Fruit fly (Drosophila melanogaster) whole organism, embryonic: Measurements from ENCODE around the gene Catsup.

Experiments used
- Atf3 ChIP-seq: fragments of 200-800 bp; sonication (Bioruptor generic); optimal IDR thresholded peaks from 3 replicates; lab custom pipeline; 2016; ENCODE audit warnings: missing biosample characterization, missing genetic modification characterization
- CG10321 ChIP-seq: fragments of 200-800 bp; sonication (Bioruptor generic); IDR thresholded peaks from 2 replicates; pipeline ENCODE4 v1.3.6; 2022; ENCODE audit warnings: missing biosample characterization, missing genetic modification characterization
- CG10366 ChIP-seq: fragments of 200-800 bp; sonication (Bioruptor generic); IDR thresholded peaks from 2 replicates; pipeline ENCODE4 v1.3.6; 2022; ENCODE audit warnings: missing biosample characterization, missing genetic modification characterization
- CG10565 ChIP-seq: fragments of 200-800 bp; sonication (Bioruptor generic); optimal IDR thresholded peaks from 3 replicates; lab custom pipeline; 2016; ENCODE audit warnings: missing biosample characterization, mild to moderate bottlenecking, missing genetic modification characterization
- CG11093 ChIP-seq: fragments of 200-800 bp; sonication (Bioruptor generic); IDR thresholded peaks from 3 replicates; pipeline ENCODE4 v1.3.6; 2022; ENCODE audit warnings: missing biosample characterization, missing genetic modification characterization
- CG11247 ChIP-seq: fragments of 200-800 bp; sonication (Bioruptor generic); IDR thresholded peaks from 2 replicates; pipeline ENCODE4 v1.3.6; 2022; ENCODE audit warnings: missing biosample characterization, missing genetic modification characterization
- CG14965 ChIP-seq: fragments of 200-800 bp; sonication (Bioruptor generic); optimal IDR thresholded peaks from 2 replicates; lab custom pipeline; 2016; ENCODE audit warnings: missing biosample characterization, missing genetic modification characterization, borderline replicate concordance
- CG15601 ChIP-seq: fragments of 200-800 bp; sonication (Bioruptor generic); optimal IDR thresholded peaks from 3 replicates; lab custom pipeline; 2019; ENCODE audit warnings: missing biosample characterization, mild to moderate bottlenecking, missing genetic modification characterization, moderate library complexity
- CG17328 ChIP-seq: fragments of 200-800 bp; sonication (Bioruptor generic); IDR thresholded peaks from 2 replicates; pipeline ENCODE4 v1.3.6; 2022; ENCODE audit warnings: missing biosample characterization, missing genetic modification characterization
- CG17385 ChIP-seq: fragments of 200-800 bp; sonication (Bioruptor generic); optimal IDR thresholded peaks from 3 replicates; lab custom pipeline; 2018; ENCODE audit warnings: missing biosample characterization, mild to moderate bottlenecking, missing genetic modification characterization
- CG2116 ChIP-seq: fragments of 200-800 bp; sonication (Bioruptor generic); optimal IDR thresholded peaks from 3 replicates; lab custom pipeline; 2018; ENCODE audit warnings: missing biosample characterization, mild to moderate bottlenecking, missing genetic modification characterization
- CG30403 ChIP-seq: fragments of 200-800 bp; sonication (Bioruptor generic); optimal IDR thresholded peaks from 3 replicates; lab custom pipeline; 2016; ENCODE audit warnings: missing biosample characterization, missing genetic modification characterization
- CG32767 ChIP-seq: fragments of 200-800 bp; sonication (Bioruptor generic); IDR thresholded peaks from 2 replicates; pipeline ENCODE4 v1.3.6; 2022; ENCODE audit warnings: missing biosample characterization, missing genetic modification characterization
- CG34376 ChIP-seq: fragments of 200-800 bp; sonication (Bioruptor generic); optimal IDR thresholded peaks from 2 replicates; lab custom pipeline; 2018; ENCODE audit warnings: missing biosample characterization, mild to moderate bottlenecking, missing genetic modification characterization
- CG5180 ChIP-seq: fragments of 200-800 bp; sonication (Bioruptor generic); optimal IDR thresholded peaks from 3 replicates; lab custom pipeline; 2017; ENCODE audit warnings: missing biosample characterization, missing genetic modification characterization, mild to moderate bottlenecking, moderate library complexity, missing genetic modification reagents
- CG7357 ChIP-seq: fragments of 200-800 bp; sonication (Bioruptor generic); IDR thresholded peaks from 3 replicates; pipeline ENCODE4 v1.3.6; 2022; ENCODE audit warnings: missing biosample characterization, missing genetic modification characterization
- CG7786 ChIP-seq: fragments of 200-800 bp; sonication (Bioruptor generic); optimal IDR thresholded peaks from 2 replicates; lab custom pipeline; 2016; ENCODE audit warnings: missing biosample characterization, missing genetic modification characterization
- CG7963 ChIP-seq: fragments of 200-800 bp; sonication (Bioruptor generic); IDR thresholded peaks from 3 replicates; pipeline ENCODE4 v1.3.6; 2022; ENCODE audit warnings: missing biosample characterization, missing genetic modification characterization; ENCODE audit not compliant: partially characterized antibody
- CG8290 ChIP-seq, 3 experiments: fragments of 200-800 bp; sonication (Bioruptor generic); optimal IDR thresholded peaks; 2 replicates each; lab custom pipeline; 2016 to 2019; ENCODE audit warnings: missing biosample characterization in 3 of 3, missing genetic modification characterization in 3 of 3, mild to moderate bottlenecking in 2 of 3, moderate library complexity in 1 of 3
- CG8388 ChIP-seq: fragments of 200-800 bp; sonication (Bioruptor generic); optimal IDR thresholded peaks from 2 replicates; lab custom pipeline; 2019; ENCODE audit warnings: missing biosample characterization, mild to moderate bottlenecking, missing genetic modification characterization, moderate library complexity
- CG9437 ChIP-seq: fragments of 200-800 bp; sonication (Bioruptor generic); optimal IDR thresholded peaks from 2 replicates; lab custom pipeline; 2018; ENCODE audit warnings: missing biosample characterization, mild to moderate bottlenecking, missing genetic modification characterization
- CG9932 ChIP-seq: fragments of 200-800 bp; sonication (Bioruptor generic); IDR thresholded peaks from 2 replicates; pipeline ENCODE4 v1.3.6; 2022; ENCODE audit warnings: missing biosample characterization, missing genetic modification characterization
- CoRest ChIP-seq: fragments of 200-800 bp; sonication (Bioruptor generic); optimal IDR thresholded peaks from 3 replicates; lab custom pipeline; 2018; ENCODE audit warnings: missing biosample characterization, mild to moderate bottlenecking, missing genetic modification characterization, moderate library complexity
- D19B ChIP-seq: fragments of 200-800 bp; sonication (Bioruptor generic); optimal IDR thresholded peaks from 2 replicates; lab custom pipeline; 2017; ENCODE audit warnings: missing biosample characterization, mild to moderate bottlenecking, missing genetic modification characterization
- Doc3 ChIP-seq: fragments of 200-800 bp; sonication (Bioruptor generic); IDR thresholded peaks from 3 replicates; pipeline ENCODE4 v1.3.6; 2022; ENCODE audit warnings: missing biosample characterization, missing genetic modification characterization; ENCODE audit not compliant: partially characterized antibody
- ERR ChIP-seq: fragments of 200-800 bp; sonication (Bioruptor generic); optimal IDR thresholded peaks from 2 replicates; lab custom pipeline; 2016; ENCODE audit warnings: missing biosample characterization, missing genetic modification characterization
- Hr78 ChIP-seq, 2 experiments: fragments of 200-800 bp in 1 of 2; fragments of >200 bp in 1 of 2; sonication (Bioruptor generic) in 1 of 2; optimal IDR thresholded peaks; 2 replicates each; lab custom pipeline; 2017 to 2019; ENCODE audit warnings: missing biosample characterization in 2 of 2, missing genetic modification characterization in 2 of 2, mild to moderate bottlenecking in 1 of 2, moderate library complexity in 1 of 2
- Mrtf ChIP-seq: fragments of 200-800 bp; sonication (Bioruptor generic); IDR thresholded peaks from 3 replicates; pipeline ENCODE4 v1.3.6; 2022; ENCODE audit warnings: missing biosample characterization, missing genetic modification characterization
- NK7.1 ChIP-seq: fragments of 200-800 bp; sonication (Bioruptor generic); optimal IDR thresholded peaks from 3 replicates; lab custom pipeline; 2016; ENCODE audit warnings: missing biosample characterization, missing genetic modification characterization
- Nf-YA ChIP-seq: fragments of 200-800 bp; sonication (Bioruptor generic); IDR thresholded peaks from 2 replicates; pipeline ENCODE4 v1.3.6; 2022; ENCODE audit warnings: missing biosample characterization, missing genetic modification characterization
- Optix ChIP-seq: fragments of 200-800 bp; sonication (Bioruptor generic); IDR thresholded peaks from 3 replicates; pipeline ENCODE4 v1.3.6; 2022; ENCODE audit warnings: missing biosample characterization, missing genetic modification characterization
- Ptx1 ChIP-seq: fragments of 200-800 bp; sonication (Bioruptor generic); IDR thresholded peaks from 2 replicates; pipeline ENCODE4 v1.3.6; 2022; ENCODE audit warnings: missing biosample characterization, missing genetic modification characterization
- Sox100B ChIP-seq: fragments of 200-800 bp; sonication (Bioruptor generic); optimal IDR thresholded peaks from 3 replicates; lab custom pipeline; 2018; ENCODE audit warnings: missing biosample characterization, mild to moderate bottlenecking, missing genetic modification characterization
- amos ChIP-seq: fragments of 200-800 bp; sonication (Bioruptor generic); IDR thresholded peaks from 2 replicates; pipeline ENCODE4 v1.3.6; 2022; ENCODE audit warnings: missing biosample characterization, missing genetic modification characterization; ENCODE audit not compliant: partially characterized antibody
- ap ChIP-seq: fragments of 200-800 bp; sonication (Bioruptor generic); IDR thresholded peaks from 2 replicates; pipeline ENCODE4 v1.3.6; 2022; ENCODE audit warnings: missing biosample characterization, missing genetic modification characterization
- az2 ChIP-seq: fragments of 200-800 bp; sonication (Bioruptor generic); optimal IDR thresholded peaks from 3 replicates; lab custom pipeline; 2016; ENCODE audit warnings: missing biosample characterization, missing genetic modification characterization
- chm ChIP-seq: fragments of 200-800 bp; sonication (Bioruptor generic); IDR thresholded peaks from 2 replicates; pipeline ENCODE4 v1.3.6; 2022; ENCODE audit warnings: missing biosample characterization, missing genetic modification characterization
- corto ChIP-seq: fragments of 200-800 bp; sonication (Bioruptor generic); optimal IDR thresholded peaks from 2 replicates; lab custom pipeline; 2016; ENCODE audit warnings: missing biosample characterization, mild to moderate bottlenecking, missing genetic modification characterization, moderate library complexity
- nau ChIP-seq: fragments of 200-800 bp; sonication (Bioruptor generic); optimal IDR thresholded peaks from 3 replicates; lab custom pipeline; 2017; ENCODE audit warnings: missing biosample characterization, mild to moderate bottlenecking, missing genetic modification characterization, missing genetic modification reagents
- nmo ChIP-seq: fragments of 200-800 bp; sonication (Bioruptor generic); optimal IDR thresholded peaks from 2 replicates; lab custom pipeline; 2018; ENCODE audit warnings: missing biosample characterization, mild to moderate bottlenecking, missing genetic modification characterization, moderate library complexity
- sc ChIP-seq, 3 experiments: fragments of >200 bp in 2 of 3; fragments of 200-800 bp in 1 of 3; sonication (Bioruptor generic) in 1 of 3; optimal IDR thresholded peaks; 2 replicates in 2 of 3; 3 replicates in 1 of 3; lab custom pipeline; 2017; ENCODE audit warnings: mild to moderate bottlenecking in 1 of 3, missing biosample characterization in 1 of 3, missing genetic modification characterization in 1 of 3, missing genetic modification reagents in 1 of 3
- sens-2 ChIP-seq: fragments of 200-800 bp; sonication (Bioruptor generic); IDR thresholded peaks from 2 replicates; pipeline ENCODE4 v1.3.6; 2022; ENCODE audit warnings: missing biosample characterization, missing genetic modification characterization
- slp2 ChIP-seq: fragments of 200-800 bp; sonication (Bioruptor generic); optimal IDR thresholded peaks from 2 replicates; lab custom pipeline; 2016; ENCODE audit warnings: missing biosample characterization, missing genetic modification characterization
- tap ChIP-seq: fragments of 200-800 bp; optimal IDR thresholded peaks from 3 replicates; lab custom pipeline; 2019; ENCODE audit warnings: missing biosample characterization, mild to moderate bottlenecking, missing genetic modification characterization, moderate library complexity
- vnd ChIP-seq: fragments of 200-800 bp; sonication (Bioruptor generic); IDR thresholded peaks from 3 replicates; pipeline ENCODE4 v1.3.6; 2022; ENCODE audit warnings: missing biosample characterization, missing genetic modification characterization; ENCODE audit not compliant: partially characterized antibody
- z ChIP-seq: fragments of 200-800 bp; sonication (Bioruptor generic); IDR thresholded peaks from 3 replicates; pipeline ENCODE4 v1.3.6; 2022; ENCODE audit warnings: missing biosample characterization, missing genetic modification characterization

Gene Catsup

DNA sequence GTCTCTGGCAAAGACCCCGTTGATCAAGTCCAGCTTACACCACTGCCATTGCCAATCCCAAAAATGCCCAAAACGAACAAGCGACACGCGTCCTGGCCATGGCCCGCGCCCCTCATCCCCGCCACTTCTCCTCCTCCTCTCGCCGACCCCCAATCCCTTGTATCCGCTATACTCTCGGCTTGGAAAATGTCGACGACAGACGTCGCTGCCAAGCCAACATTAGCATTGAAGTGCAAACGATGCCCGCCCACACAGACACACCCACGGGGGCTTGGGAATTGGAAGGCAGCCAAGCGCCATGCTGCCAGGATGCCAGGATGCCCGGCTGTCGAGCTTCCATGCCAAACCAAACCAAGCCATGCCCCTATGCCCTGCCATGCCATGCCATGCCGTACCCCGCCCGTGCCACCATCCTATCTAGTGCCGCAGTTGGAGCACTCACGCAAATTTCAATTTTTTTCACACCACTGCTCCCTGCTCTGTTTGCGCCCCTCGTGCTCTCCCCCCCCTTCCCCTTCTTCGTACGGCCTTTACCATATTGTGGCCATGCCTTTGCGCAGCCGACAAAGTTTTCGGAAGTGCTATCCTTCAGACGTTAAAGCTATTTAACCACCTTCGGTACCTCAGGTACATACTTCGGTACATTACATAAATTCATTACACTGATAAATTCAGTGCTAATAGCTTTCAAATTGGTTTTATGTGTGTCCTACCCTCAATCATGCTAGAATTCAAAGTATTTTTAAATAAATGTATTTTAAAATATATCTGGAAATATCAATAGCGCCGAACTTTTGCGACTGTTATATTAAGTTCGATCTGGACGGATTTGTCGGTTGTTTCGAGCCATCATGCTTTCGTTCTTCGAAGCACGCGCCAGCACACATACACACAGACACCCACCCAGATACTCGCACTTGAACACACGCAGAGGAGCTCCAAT, 20.1 kb upstream of the Catsup start (continued):
- TF ChIP-seq Ptx1 (GFP tag; lab: Robert Waterston, UW) = peak; percentile 86
- peak; percentile 66 for TF ChIP-seq CG11247 (GFP tag; lab: Robert Waterston, UW)
- peak; percentile 64 for TF ChIP-seq tap (tag; lab: Kevin White, UChicago)
- no peak for TF ChIP-seq CG10321
- TF ChIP-seq CG10565 = no peak
- peak; percentile 70 for TF ChIP-seq CG17328 (GFP tag; lab: Robert Waterston, UW)
- TF ChIP-seq CoRest (tag; lab: Kevin White, UChicago) = peak; percentile 89
- no peak for TF ChIP-seq CG14965 (GFP tag; lab: Kevin White, UChicago)
- TF ChIP-seq slp2 (GFP tag; lab: Kevin White, UChicago) = peak; percentile 30
- TF ChIP-seq z (GFP tag; lab: Robert Waterston, UW) = no peak
- no peak for TF ChIP-seq CG7963 (GFP tag; lab: Robert Waterston, UW)
- no peak for TF ChIP-seq sc (optimal IDR thresholded peaks at IDR 0.05; lab: Kevin White, UChicago)
- TF ChIP-seq sc (GFP tag; optimal IDR thresholded peaks at IDR 0.05; lab: Kevin White, UChicago) = peak; percentile 80
- TF ChIP-seq CG15601 = peak; percentile 84
- TF ChIP-seq amos (GFP tag; lab: Robert Waterston, UW) = 0 out of 2 replicates have a peak, but pooled peaks have one; percentile 23
- no peak for TF ChIP-seq CG7786
- no peak for TF ChIP-seq NK7.1 (GFP tag; lab: Kevin White, UChicago)
- TF ChIP-seq CG9437 (GFP tag; lab: Kevin White, UChicago) = peak; percentile 76
- TF ChIP-seq Sox100B (GFP tag; lab: Kevin White, UChicago) = peak; percentile 86
- TF ChIP-seq Mrtf = 0 out of 3 replicates have a peak, but pooled peaks have one; percentile 26
- peak; percentile 29 for TF ChIP-seq CG2116 (GFP tag; lab: Kevin White, UChicago)
- TF ChIP-seq CG5180 (GFP tag; lab: Kevin White, UChicago) = peak; percentile 58
- TF ChIP-seq nau = peak; percentile 67
- TF ChIP-seq CG34376 = peak; percentile 80
- peak; percentile 52 for TF ChIP-seq D19B (GFP tag; lab: Kevin White, UChicago)
- no peak for TF ChIP-seq Doc3
- no peak for TF ChIP-seq ERR (GFP tag; lab: Kevin White, UChicago)
- TF ChIP-seq vnd (GFP tag; lab: Robert Waterston, UW) = no peak
- TF ChIP-seq CG17385 (GFP tag; lab: Kevin White, UChicago) = peak; percentile 83
- TF ChIP-seq ap (GFP tag; lab: Robert Waterston, UW) = peak; percentile 38; the same call in 1 of the 2 replicates
- TF ChIP-seq CG7357 = peak; percentile 39; the same call in 1 of the 3 replicates
- TF ChIP-seq CG30403 (GFP tag; lab: Kevin White, UChicago) = peak; percentile 80
- TF ChIP-seq Nf-YA (GFP tag; lab: Robert Waterston, UW) = peak; percentile 38; the same call in 1 of the 2 replicates
- TF ChIP-seq chm (GFP tag; lab: Robert Waterston, UW) = no peak
- TF ChIP-seq CG9932 (GFP tag; lab: Robert Waterston, UW) = peak; percentile 62
- peak; percentile 87 for TF ChIP-seq nmo (GFP tag; lab: Kevin White, UChicago)
- TF ChIP-seq sens-2 = peak; percentile 22; the same call in 1 of the 2 replicates
- peak; percentile 74; the same call in 1 of the 2 replicates for TF ChIP-seq CG32767 (GFP tag; lab: Robert Waterston, UW)
- TF ChIP-seq CG11093 (GFP tag; lab: Robert Waterston, UW) = peak; percentile 60; the same call in 1 of the 3 replicates
- TF ChIP-seq CG8290 (GFP tag; optimal IDR thresholded peaks at IDR 0.05; lab: Kevin White, UChicago) = peak; percentile 25
- TF ChIP-seq CG8290 (tag; optimal IDR thresholded peaks at IDR 0.05; lab: Kevin White, UChicago) = no peak
- TF ChIP-seq Atf3 = no peak
- TF ChIP-seq CG8388 (GFP tag; lab: Kevin White, UChicago) = peak; percentile 77
- peak; percentile 56 for TF ChIP-seq corto (GFP tag; lab: Kevin White, UChicago)
- TF ChIP-seq Hr78 (GFP tag; optimal IDR thresholded peaks at IDR 0.05; lab: Kevin White, UChicago) = peak in 1 of 2 experiments; percentile 68
- TF ChIP-seq az2 (GFP tag; lab: Kevin White, UChicago) = peak; percentile 75
- peak; percentile 71 for TF ChIP-seq CG10366
- no peak for TF ChIP-seq Optix (GFP tag; lab: Robert Waterston, UW)
